Worm (Caenorhabditis elegans): ENCODE measurements around the gene srg-62.

DNA sequence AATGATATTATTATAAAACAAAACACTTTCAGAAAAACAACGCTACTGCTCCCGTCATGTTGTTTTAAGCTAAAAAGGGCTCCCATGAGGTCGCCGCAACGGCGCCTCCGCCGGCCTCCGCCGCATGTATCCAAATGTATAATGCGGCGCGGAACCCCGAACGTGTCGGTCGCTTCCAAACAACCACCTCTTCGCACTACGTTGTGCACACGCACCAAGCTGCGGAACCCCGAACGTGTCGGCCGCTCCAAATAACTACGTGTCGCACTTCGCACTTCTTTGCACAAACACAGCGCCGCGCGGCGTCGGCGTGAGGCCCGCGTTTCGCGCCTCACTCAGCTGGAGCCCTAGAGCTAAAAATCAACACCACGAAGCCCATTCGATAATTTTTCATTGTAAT lies 25.3 kb downstream of the srg-62 start:
- TF ChIP-seq flt-1 (GFP tag; IDR thresholded peaks at IDR 0.05) (no peak), cog-1 (tag; optimal IDR thresholded peaks at IDR 0.05) (no peak), T22C8.4 (GFP tag; IDR thresholded peaks at IDR 0.05) (no peak), ref-1 (GFP tag; conservative IDR thresholded peaks at IDR 0.05) (no peak), ztf-23 (GFP tag; IDR thresholded peaks at IDR 0.05) (no peak), klf-2 (GFP tag; conservative IDR thresholded peaks at IDR 0.05) (no peak), tab-1 (GFP tag; IDR thresholded peaks at IDR 0.05) (no peak), ztf-29 (GFP tag; IDR thresholded peaks at IDR 0.05) (no peak)

Measured in whole organism, midembryonic.